Worm (Caenorhabditis elegans): ENCODE data around the gene C17C3.6.

- TF ChIP-seq ztf-11 (tag; optimal IDR thresholded peaks at IDR 0.05) (no peak), ces-1 (GFP tag; optimal IDR thresholded peaks at IDR 0.05) (no peak), unc-39 (tag; optimal IDR thresholded peaks at IDR 0.05) (no peak)
These were observed 44.4 kb downstream of the C17C3.6 start, which contains the start of gene ttc-4 for ce11 chrII:5594210-5594764.

Measured in whole organism, L4 larva.